Fruit fly (Drosophila melanogaster) whole organism: ENCODE results near the gene CG3862.

Source experiments
- CG8478 ChIP-seq: fragments of >200 bp; optimal IDR thresholded peaks from 2 replicates; lab custom pipeline; 2018; ENCODE audit warnings: inconsistent platforms
- Dll ChIP-seq: fragments of >200 bp; optimal IDR thresholded peaks from 2 replicates; lab custom pipeline; 2017
- EcR ChIP-seq, 2 experiments: fragments of >200 bp; optimal IDR thresholded peaks; 2 replicates each; lab custom pipeline; 2017; ENCODE audit warnings: missing biosample characterization in 2 of 2, missing genetic modification characterization in 2 of 2, missing genetic modification reagents in 2 of 2
- pan ChIP-seq: fragments of >200 bp; optimal IDR thresholded peaks from 2 replicates; lab custom pipeline; 2017
- psq ChIP-seq: fragments of >200 bp; optimal IDR thresholded peaks from 2 replicates; lab custom pipeline; 2017
- usp ChIP-seq: fragments of >200 bp; optimal IDR thresholded peaks from 2 replicates; lab custom pipeline; 2017; ENCODE audit warnings: missing biosample characterization, missing genetic modification characterization, mixed read lengths

CG3862 gene

DNA sequence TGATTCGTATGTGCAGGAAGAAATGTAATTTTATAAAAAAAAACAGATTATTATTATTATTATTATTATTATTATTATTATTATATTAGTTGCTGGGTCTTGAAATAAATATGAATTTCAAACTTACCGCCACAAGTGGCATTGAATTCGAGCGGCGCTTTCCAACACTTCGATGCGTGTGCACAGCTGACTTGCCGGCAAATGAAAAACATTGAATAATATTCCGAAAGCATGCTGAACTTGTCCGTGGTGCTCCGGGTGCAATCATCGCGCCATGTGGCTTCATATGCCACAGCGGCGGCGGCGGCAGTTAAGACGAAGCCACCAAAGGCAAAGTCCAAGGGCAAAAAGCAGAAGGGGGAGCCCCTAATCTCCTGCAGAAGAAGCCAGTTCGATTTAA is 14.3 kb downstream of the CG3862 start, which contains the start of gene Dbp21E2:
Gene Dbp21E2 (plus strand): TSS at position 180 of the 400 bp plus-strand sequence.
- no peak for TF ChIP-seq CG8478 (lab: Kevin White, UChicago)
- no peak for TF ChIP-seq psq
- TF ChIP-seq pan (lab: Kevin White, UChicago), result no peak
- TF ChIP-seq EcR (GFP tag; optimal IDR thresholded peaks at IDR 0.05; lab: Kevin White, UChicago), result no peak
- no peak for TF ChIP-seq Dll (lab: Kevin White, UChicago)
- TF ChIP-seq usp (GFP tag; lab: Kevin White, UChicago), result no peak

dm6 chr2L:810277-810676 is 15.4 kb downstream of the CG3862 start, which contains the start of gene Nnf1b:
TSS of gene Nnf1b (plus strand) at chr2L:810577.
- TF ChIP-seq pan (lab: Kevin White, UChicago), result no peak
- TF ChIP-seq EcR (GFP tag; optimal IDR thresholded peaks at IDR 0.05; lab: Kevin White, UChicago), result no peak
- no peak for TF ChIP-seq usp (GFP tag; lab: Kevin White, UChicago)
- no peak for TF ChIP-seq psq
- no peak for TF ChIP-seq Dll (lab: Kevin White, UChicago)
- no peak for TF ChIP-seq CG8478 (lab: Kevin White, UChicago)

DNA sequence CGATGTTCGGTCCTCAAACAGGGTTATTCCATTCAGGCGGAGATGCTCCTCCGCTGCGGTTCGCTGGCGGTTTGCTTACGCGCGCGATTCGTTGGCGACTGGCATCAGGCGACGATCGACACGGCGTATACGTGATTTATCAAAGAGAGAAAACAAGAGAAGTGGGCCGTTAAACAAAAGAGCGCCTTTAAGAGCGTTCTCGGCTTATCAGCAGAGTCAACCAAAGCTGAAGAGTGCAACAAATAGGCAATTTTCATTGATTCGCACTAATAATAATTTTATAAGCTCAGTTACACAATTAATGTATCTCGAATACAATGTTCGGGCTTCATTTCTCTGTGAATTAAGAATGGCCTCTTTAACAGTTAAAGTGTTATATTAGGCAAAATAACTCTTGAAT is 35.0 kb downstream of the CG3862 start, which contains the start of gene Pkg21D:
Gene Pkg21D (minus strand): TSS at position 101 of the 400 bp plus-strand sequence.
- no peak for TF ChIP-seq psq
- TF ChIP-seq EcR (GFP tag; optimal IDR thresholded peaks at IDR 0.05; lab: Kevin White, UChicago), result no peak
- no peak for TF ChIP-seq CG8478 (lab: Kevin White, UChicago)
- no peak for TF ChIP-seq pan (lab: Kevin White, UChicago)
- no peak for TF ChIP-seq usp (GFP tag; lab: Kevin White, UChicago)
- no peak for TF ChIP-seq Dll (lab: Kevin White, UChicago)

dm6 chr2L:789966-790365 is 35.7 kb downstream of the CG3862 start:
- TF ChIP-seq Dll (lab: Kevin White, UChicago) (no peak), psq (no peak), EcR (GFP tag; optimal IDR thresholded peaks at IDR 0.05; lab: Kevin White, UChicago) (no peak), CG8478 (lab: Kevin White, UChicago) (no peak), usp (GFP tag; lab: Kevin White, UChicago) (no peak), pan (lab: Kevin White, UChicago) (no peak)

DNA sequence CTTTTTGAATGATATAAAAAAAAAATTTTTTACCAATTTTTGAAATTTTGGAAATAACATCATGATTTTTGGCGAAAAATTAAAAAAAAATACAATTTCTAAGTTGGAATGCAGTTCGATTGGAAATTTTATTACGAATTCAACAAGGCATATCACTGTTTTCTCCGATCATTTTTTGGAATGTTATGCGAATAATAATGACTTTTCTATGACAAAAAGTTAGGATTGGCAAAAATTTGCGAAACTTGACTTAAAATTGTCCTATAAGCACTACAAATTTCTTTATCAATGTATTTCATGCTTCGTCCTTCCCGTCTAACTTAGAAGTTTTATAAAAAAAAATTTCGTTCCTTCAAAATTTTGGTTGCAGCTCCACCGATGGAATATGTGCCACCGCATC is 41.6 kb downstream of the CG3862 start, which contains the start of gene CG3544:
Gene CG3544 (plus strand): TSS at position 301 of the 400 bp plus-strand sequence.
- no peak for TF ChIP-seq CG8478 (lab: Kevin White, UChicago)
- no peak for TF ChIP-seq usp (GFP tag; lab: Kevin White, UChicago)
- no peak for TF ChIP-seq pan (lab: Kevin White, UChicago)
- TF ChIP-seq EcR (GFP tag; optimal IDR thresholded peaks at IDR 0.05; lab: Kevin White, UChicago), result no peak
- TF ChIP-seq psq, result no peak
- TF ChIP-seq Dll (lab: Kevin White, UChicago), result no peak

dm6 chr2L:780851-781250 is 44.8 kb downstream of the CG3862 start:
- TF ChIP-seq psq, result no peak
- TF ChIP-seq Dll (lab: Kevin White, UChicago), result no peak
- no peak for TF ChIP-seq pan (lab: Kevin White, UChicago)
- TF ChIP-seq usp (GFP tag; lab: Kevin White, UChicago), result no peak
- no peak for TF ChIP-seq CG8478 (lab: Kevin White, UChicago)
- TF ChIP-seq EcR (GFP tag; optimal IDR thresholded peaks at IDR 0.05; lab: Kevin White, UChicago), result no peak

- no peak for TF ChIP-seq psq
- no peak for TF ChIP-seq EcR (GFP tag; optimal IDR thresholded peaks at IDR 0.05; lab: Kevin White, UChicago)
- no peak for TF ChIP-seq usp (GFP tag; lab: Kevin White, UChicago)
- no peak for TF ChIP-seq CG8478 (lab: Kevin White, UChicago)
- no peak for TF ChIP-seq Dll (lab: Kevin White, UChicago)
- TF ChIP-seq pan (lab: Kevin White, UChicago), result no peak
Observed at dm6 chr2L:780182-780581, 45.5 kb downstream of the CG3862 start, which contains the start of gene Gr21a. TSS of gene Gr21a (plus strand) at chr2L:780482.

- no peak for TF ChIP-seq usp (GFP tag; lab: Kevin White, UChicago)
- TF ChIP-seq psq, result no peak
- no peak for TF ChIP-seq CG8478 (lab: Kevin White, UChicago)
- no peak for TF ChIP-seq EcR (GFP tag; optimal IDR thresholded peaks at IDR 0.05; lab: Kevin White, UChicago)
- TF ChIP-seq Dll (lab: Kevin White, UChicago), result no peak
Observed at dm6 chr2L:779123-779584, 46.5 kb downstream of the CG3862 start, which contains the start of gene CG13947. TSS of gene CG13947 (plus strand) at chr2L:779173.

- TF ChIP-seq psq (no peak), EcR (GFP tag; optimal IDR thresholded peaks at IDR 0.05; lab: Kevin White, UChicago) (no peak), Dll (lab: Kevin White, UChicago) (no peak), usp (GFP tag; lab: Kevin White, UChicago) (no peak), pan (lab: Kevin White, UChicago) (no peak), CG8478 (lab: Kevin White, UChicago) (no peak)
Observed at dm6 chr2L:776236-776635, 49.4 kb downstream of the CG3862 start, which contains the start of gene CG13946. TSS of gene CG13946 (plus strand) at chr2L:776536.
